Worm (Caenorhabditis elegans) whole organism, L3 larva: ENCODE data around the gene K09B3.1.

ENCODE experiments used
- aly-2 ChIP-seq: fragments of 150-350 bp; optimal IDR thresholded peaks from 2 replicates; lab custom pipeline; 2014; ENCODE audit warnings: missing biosample characterization, missing genetic modification characterization
- elt-2 ChIP-seq: sonication (generic microtip); optimal IDR thresholded peaks from 2 replicates; lab custom pipeline; 2016; ENCODE audit warnings: missing genetic modification reagents, mild to moderate bottlenecking, missing genetic modification characterization, missing compliant biosample characterization
- fkh-10 ChIP-seq: sonication (generic microtip); optimal IDR thresholded peaks from 2 replicates; lab custom pipeline; 2017; ENCODE audit warnings: missing biosample characterization, missing genetic modification reagents, missing genetic modification characterization
- mdl-1 ChIP-seq: fragments of 150-350 bp; optimal IDR thresholded peaks from 2 replicates; lab custom pipeline; 2014; ENCODE audit warnings: missing biosample characterization, missing genetic modification characterization
- nhr-11 ChIP-seq: fragments of 150-350 bp; optimal IDR thresholded peaks from 2 replicates; lab custom pipeline; 2014; ENCODE audit warnings: missing biosample characterization, missing genetic modification characterization
- nhr-12 ChIP-seq: fragments of 150-350 bp; optimal IDR thresholded peaks from 2 replicates; lab custom pipeline; 2014; ENCODE audit warnings: missing biosample characterization, missing genetic modification characterization
- nhr-25 ChIP-seq: sonication (generic microtip); optimal IDR thresholded peaks from 2 replicates; lab custom pipeline; 2017; ENCODE audit warnings: missing biosample characterization, missing genetic modification characterization
- nhr-77 ChIP-seq: fragments of 150-350 bp; optimal IDR thresholded peaks from 2 replicates; lab custom pipeline; 2014; ENCODE audit warnings: missing biosample characterization, missing genetic modification characterization
- snpc-4 ChIP-seq: fragments of 150-350 bp; optimal IDR thresholded peaks from 2 replicates; lab custom pipeline; 2014; ENCODE audit warnings: missing biosample characterization, missing genetic modification characterization
- unc-62 ChIP-seq: fragments of 150-350 bp; sonication (generic microtip); optimal IDR thresholded peaks from 4 replicates; lab custom pipeline; 2014; ENCODE audit warnings: missing biosample characterization, missing genetic modification reagents, missing genetic modification characterization
- ztf-4 ChIP-seq: fragments of 150-350 bp; optimal IDR thresholded peaks from 2 replicates; lab custom pipeline; 2014; ENCODE audit warnings: missing biosample characterization, missing genetic modification characterization

- no peak for TF ChIP-seq mdl-1 (tag; lab: Kevin White, UChicago)
- TF ChIP-seq elt-2 (tag; lab: Kevin White, UChicago) = no peak
- TF ChIP-seq aly-2 = no peak
- no peak for TF ChIP-seq unc-62 (GFP tag; lab: Kevin White, UChicago)
- TF ChIP-seq ztf-4 (tag; lab: Kevin White, UChicago) = no peak
- TF ChIP-seq nhr-11 (tag; lab: Kevin White, UChicago) = no peak
- no peak for TF ChIP-seq snpc-4 (tag; lab: Kevin White, UChicago)
- TF ChIP-seq fkh-10 (GFP tag; lab: Kevin White, UChicago) = no peak
- no peak for TF ChIP-seq nhr-25 (tag; lab: Kevin White, UChicago)
- no peak for TF ChIP-seq nhr-77
- no peak for TF ChIP-seq nhr-12 (tag; lab: Kevin White, UChicago)
Measured at ce11 chrIV:3781539-3781938, 13.0 kb upstream of the K09B3.1 start.
